In the genomic region with DNA sequence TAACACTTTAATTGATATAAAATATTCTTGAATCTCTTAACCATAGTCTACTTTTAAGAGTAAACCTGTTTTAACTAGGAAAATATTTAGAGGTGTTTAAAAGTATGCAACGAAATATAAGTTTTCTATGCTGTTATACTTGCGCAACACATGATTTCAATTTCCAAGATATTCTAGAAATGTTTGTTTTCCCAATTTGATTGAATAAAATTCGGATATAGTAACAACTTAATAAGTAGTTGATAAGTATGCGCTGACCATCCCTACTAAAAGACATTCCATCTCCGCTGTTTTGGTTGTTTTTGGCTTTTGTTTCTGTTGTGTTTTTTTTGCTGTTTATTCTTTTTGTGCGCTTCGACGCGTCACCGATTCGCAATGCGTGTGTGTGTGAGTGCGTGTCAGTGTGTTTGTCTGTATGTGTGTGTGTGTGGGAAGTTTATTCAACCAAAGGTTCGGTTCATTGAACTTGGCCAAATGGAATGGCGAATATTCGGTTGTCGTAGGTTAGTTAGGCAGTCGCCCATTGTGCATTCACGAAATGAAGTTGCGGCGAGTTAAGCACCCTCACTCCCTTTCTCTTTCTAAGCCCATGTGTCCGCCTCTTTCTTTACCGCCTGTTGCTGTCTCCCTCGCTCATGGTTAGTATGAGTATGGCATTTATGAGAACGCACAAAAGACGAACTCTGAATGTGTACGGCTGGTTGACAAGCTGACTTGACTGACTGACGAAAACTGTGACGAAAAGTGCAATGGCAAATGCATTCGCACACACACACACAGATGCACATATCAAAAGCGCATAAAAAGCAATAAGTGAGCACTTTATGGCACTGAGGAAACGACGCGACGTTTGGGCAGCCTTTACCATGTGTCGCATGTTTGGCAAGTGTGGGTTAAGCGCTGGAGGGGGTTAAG, we compare ENCODE assay signal across 6 fruit fly cellular contexts.
TF ChIP-seq lines count a peak whose summit lies in the region.

No protein-coding gene starts in this region.

- no peak for TF ChIP-seq CTCF in whole organism, embryonic (GFP tag; optimal IDR thresholded peaks at IDR 0.05; lab: Kevin White, UChicago)

TF ChIP-seq in whole organism, 6 proteins besides CTCF, POLR2A, EP300 and RAD21:
- TF ChIP-seq CG8478 (optimal IDR thresholded peaks at IDR 0.05; lab: Kevin White, UChicago) (no peak), EcR (GFP tag; optimal IDR thresholded peaks at IDR 0.05; lab: Kevin White, UChicago) (peak; percentile 77 to 82)

TF ChIP-seq in whole organism, adult, 20 proteins besides CTCF, POLR2A, EP300 and RAD21:
- TF ChIP-seq cic (GFP tag; optimal IDR thresholded peaks at IDR 0.05; lab: Kevin White, UChicago) = no peak
- TF ChIP-seq tj (GFP tag; optimal IDR thresholded peaks at IDR 0.05; lab: Kevin White, UChicago) = peak; percentile 77

TF ChIP-seq in whole organism, embryonic, 481 proteins besides CTCF, POLR2A, EP300 and RAD21:
- TF ChIP-seq ci (GFP tag; IDR thresholded peaks at IDR 0.05; lab: Robert Waterston, UW) = 0 out of 3 replicates have a peak, but pooled peaks have one; percentile 21
- no peak for TF ChIP-seq CG10431 (GFP tag; optimal IDR thresholded peaks at IDR 0.05; lab: Kevin White, UChicago)
- 0 out of 2 replicates have a peak, but pooled peaks have one; percentile 6 for TF ChIP-seq Drgx (GFP tag; IDR thresholded peaks at IDR 0.05; lab: Robert Waterston, UW)
- no peak for TF ChIP-seq CG17829 (tag; optimal IDR thresholded peaks at IDR 0.05; lab: Kevin White, UChicago)
- TF ChIP-seq gro (GFP tag; optimal IDR thresholded peaks at IDR 0.05; lab: Kevin White, UChicago) = no peak
- TF ChIP-seq nom (GFP tag; optimal IDR thresholded peaks at IDR 0.05; lab: Kevin White, UChicago) = peak; percentile 55
- no peak for TF ChIP-seq GATAe (GFP tag; conservative IDR thresholded peaks at IDR 0.05; lab: Robert Waterston, UW)
- no peak for TF ChIP-seq da (GFP tag; optimal IDR thresholded peaks at IDR 0.05; lab: Kevin White, UChicago)
- peak; percentile 72 for TF ChIP-seq Ets65A (GFP tag; lab: Kevin White, UChicago)

TF ChIP-seq in whole organism, prepupa, 60 proteins besides CTCF, POLR2A, EP300 and RAD21 (continues in another document):
- TF ChIP-seq cyc (GFP tag; optimal IDR thresholded peaks at IDR 0.05; lab: Kevin White, UChicago) (peak; percentile 38), CG7368 (GFP tag; optimal IDR thresholded peaks at IDR 0.05; lab: Kevin White, UChicago) (peak; percentile 8), CG11762 (GFP tag; optimal IDR thresholded peaks at IDR 0.05; lab: Kevin White, UChicago; ENCODE audit: insufficient read depth) (peak; percentile 8), vri (GFP tag; optimal IDR thresholded peaks at IDR 0.05; lab: Kevin White, UChicago) (peak; percentile 15), CG34406 (GFP tag; optimal IDR thresholded peaks at IDR 0.05; lab: Kevin White, UChicago) (peak; percentile 21), Eip75B (GFP tag; optimal IDR thresholded peaks at IDR 0.05; lab: Kevin White, UChicago) (no peak), Sox14 (GFP tag; optimal IDR thresholded peaks at IDR 0.05; lab: Kevin White, UChicago) (peak; percentile 6), CG15336 (GFP tag; IDR thresholded peaks at IDR 0.05; lab: Robert Waterston, UW) (no peak), CG6808 (GFP tag; optimal IDR thresholded peaks at IDR 0.05; lab: Kevin White, UChicago) (peak; percentile 55), Ets96B (tag; optimal IDR thresholded peaks at IDR 0.05; lab: Kevin White, UChicago) (peak; percentile 2), lz (GFP tag; optimal IDR thresholded peaks at IDR 0.05; lab: Kevin White, UChicago) (peak; percentile 54), CG3032 (tag; optimal IDR thresholded peaks at IDR 0.05; lab: Kevin White, UChicago) (peak; percentile 24), Blimp-1 (GFP tag; optimal IDR thresholded peaks at IDR 0.05; lab: Kevin White, UChicago) (peak; percentile 55), Hr39 (GFP tag; optimal IDR thresholded peaks at IDR 0.05; lab: Kevin White, UChicago) (peak; percentile 47), Hr4 (GFP tag; optimal IDR thresholded peaks at IDR 0.05; lab: Kevin White, UChicago) (no peak), ss (GFP tag; optimal IDR thresholded peaks at IDR 0.05; lab: Kevin White, UChicago) (peak in 1 of 2 experiments; percentile 33), Eip78C (GFP tag; lab: Kevin White, UChicago) (peak; percentile 68), CG8319 (GFP tag; optimal IDR thresholded peaks at IDR 0.05; lab: Kevin White, UChicago) (peak; percentile 33), CG8632 (GFP tag; optimal IDR thresholded peaks at IDR 0.05; lab: Kevin White, UChicago) (peak; percentile 17), CG10669 (GFP tag; optimal IDR thresholded peaks at IDR 0.05; lab: Kevin White, UChicago) (peak; percentile 41), CG4318 (GFP tag; optimal IDR thresholded peaks at IDR 0.05; lab: Kevin White, UChicago) (no peak), achi (GFP tag; optimal IDR thresholded peaks at IDR 0.05; lab: Kevin White, UChicago) (peak; percentile 19)

TF ChIP-seq in whole organism, pupa, 21 proteins besides CTCF, POLR2A, EP300 and RAD21:
- TF ChIP-seq CG15710 (tag; optimal IDR thresholded peaks at IDR 0.05; lab: Kevin White, UChicago) (peak; percentile 6), CG34367 (tag; optimal IDR thresholded peaks at IDR 0.05; lab: Kevin White, UChicago) (peak; percentile 16), rn (GFP tag; IDR thresholded peaks at IDR 0.05; lab: Robert Waterston, UW) (no peak), CG12605 (GFP tag; IDR thresholded peaks at IDR 0.05; lab: Robert Waterston, UW) (peak; percentile 70), EcR (GFP tag; optimal IDR thresholded peaks at IDR 0.05; lab: Kevin White, UChicago) (peak; percentile 85), CG4496 (GFP tag; IDR thresholded peaks at IDR 0.05; lab: Robert Waterston, UW) (peak; percentile 41; the same call in 1 of the 3 replicates), CG9948 (tag; optimal IDR thresholded peaks at IDR 0.05; lab: Kevin White, UChicago) (peak; percentile 27), CG10348 (GFP tag; IDR thresholded peaks at IDR 0.05; lab: Robert Waterston, UW) (no peak), Snoo (tag; optimal IDR thresholded peaks at IDR 0.05; lab: Kevin White, UChicago) (peak; percentile 3), D1 (tag; optimal IDR thresholded peaks at IDR 0.05; lab: Kevin White, UChicago) (no peak), CG8159 (tag; optimal IDR thresholded peaks at IDR 0.05; lab: Kevin White, UChicago) (peak; percentile 56), CG17806 (tag; optimal IDR thresholded peaks at IDR 0.05; lab: Kevin White, UChicago) (peak; percentile 43), Pif1B (GFP tag; optimal IDR thresholded peaks at IDR 0.05; lab: Kevin White, UChicago) (no peak), fd96Ca (GFP tag; IDR thresholded peaks at IDR 0.05; lab: Robert Waterston, UW) (0 out of 3 replicates have a peak, but pooled peaks have one; percentile 9), CG8301 (tag; optimal IDR thresholded peaks at IDR 0.05; lab: Kevin White, UChicago) (peak; percentile 22), CG32121 (GFP tag; IDR thresholded peaks at IDR 0.05; lab: Robert Waterston, UW) (no peak), Ets98B (GFP tag; IDR thresholded peaks at IDR 0.05; lab: Robert Waterston, UW) (0 out of 2 replicates have a peak, but pooled peaks have one; percentile 13), CG14655 (GFP tag; optimal IDR thresholded peaks at IDR 0.05; lab: Kevin White, UChicago) (peak; percentile 72), Pif1A (GFP tag; optimal IDR thresholded peaks at IDR 0.05; lab: Kevin White, UChicago) (no peak), gl (tag; optimal IDR thresholded peaks at IDR 0.05; lab: Kevin White, UChicago) (peak; percentile 59), CG13204 (GFP tag; optimal IDR thresholded peaks at IDR 0.05; lab: Kevin White, UChicago) (no peak)
TF ChIP-seq in whole organism, pupa: peak in this region for 14.

TF ChIP-seq in whole organism, wandering third instar larva, 38 proteins besides CTCF, POLR2A, EP300 and RAD21 (continues in another document):
- TF ChIP-seq Hr78 (GFP tag; optimal IDR thresholded peaks at IDR 0.05; lab: Kevin White, UChicago) (no peak), Dfd (GFP tag; optimal IDR thresholded peaks at IDR 0.05; lab: Kevin White, UChicago) (no peak), fru (GFP tag; optimal IDR thresholded peaks at IDR 0.05; lab: Kevin White, UChicago) (no peak), Vsx2 (GFP tag; optimal IDR thresholded peaks at IDR 0.05; lab: Kevin White, UChicago; ENCODE audit: partially characterized antibody) (no peak), brk (GFP tag; optimal IDR thresholded peaks at IDR 0.05; lab: Kevin White, UChicago) (no peak), lola (GFP tag; optimal IDR thresholded peaks at IDR 0.05; lab: Kevin White, UChicago) (no peak), Dif (GFP tag; optimal IDR thresholded peaks at IDR 0.05; lab: Kevin White, UChicago; ENCODE audit: partially characterized antibody) (no peak), Rel (GFP tag; optimal IDR thresholded peaks at IDR 0.05; lab: Kevin White, UChicago) (no peak), Rel (tag; optimal IDR thresholded peaks at IDR 0.05; lab: Kevin White, UChicago) (no peak), dmrt93B (GFP tag; optimal IDR thresholded peaks at IDR 0.05; lab: Kevin White, UChicago) (peak; percentile 60), dsf (GFP tag; optimal IDR thresholded peaks at IDR 0.05; lab: Kevin White, UChicago; ENCODE audit: borderline replicate concordance) (no peak), CrebA (GFP tag; optimal IDR thresholded peaks at IDR 0.05; lab: Kevin White, UChicago; ENCODE audit: borderline replicate concordance) (no peak), Jra (GFP tag; optimal IDR thresholded peaks at IDR 0.05; lab: Kevin White, UChicago) (no peak), dl (GFP tag; optimal IDR thresholded peaks at IDR 0.05; lab: Kevin White, UChicago; ENCODE audit: insufficient read depth in 1 of 2, partially characterized antibody in 2 of 2) (no peak), Mio (GFP tag; optimal IDR thresholded peaks at IDR 0.05; lab: Kevin White, UChicago) (no peak), sage (GFP tag; optimal IDR thresholded peaks at IDR 0.05; lab: Kevin White, UChicago) (no peak), jim (GFP tag; optimal IDR thresholded peaks at IDR 0.05; lab: Kevin White, UChicago) (no peak), usp (GFP tag; optimal IDR thresholded peaks at IDR 0.05; lab: Kevin White, UChicago) (no peak), h (GFP tag; optimal IDR thresholded peaks at IDR 0.05; lab: Kevin White, UChicago) (no peak), N (GFP tag; optimal IDR thresholded peaks at IDR 0.05; lab: Kevin White, UChicago) (no peak), woc (GFP tag; optimal IDR thresholded peaks at IDR 0.05; lab: Kevin White, UChicago) (no peak), Sp1 (GFP tag; optimal IDR thresholded peaks at IDR 0.05; lab: Kevin White, UChicago) (peak; percentile 51), psq (GFP tag; optimal IDR thresholded peaks at IDR 0.05; lab: Kevin White, UChicago) (peak; percentile 16), Hr83 (GFP tag; optimal IDR thresholded peaks at IDR 0.05; lab: Kevin White, UChicago; ENCODE audit: poor library complexity, severe bottlenecking) (no peak), ey (GFP tag; optimal IDR thresholded peaks at IDR 0.05; lab: Kevin White, UChicago) (no peak), HLH106 (tag; optimal IDR thresholded peaks at IDR 0.05; lab: Kevin White, UChicago) (peak; percentile 57), foxo (GFP tag; optimal IDR thresholded peaks at IDR 0.05; lab: Kevin White, UChicago) (peak in 1 of 2 experiments; percentile 15), CG9705 (GFP tag; optimal IDR thresholded peaks at IDR 0.05; lab: Kevin White, UChicago) (no peak)
